Fruit fly (Drosophila melanogaster): ENCODE measurements around the gene CG13101.

The CG13101 gene

DNA sequence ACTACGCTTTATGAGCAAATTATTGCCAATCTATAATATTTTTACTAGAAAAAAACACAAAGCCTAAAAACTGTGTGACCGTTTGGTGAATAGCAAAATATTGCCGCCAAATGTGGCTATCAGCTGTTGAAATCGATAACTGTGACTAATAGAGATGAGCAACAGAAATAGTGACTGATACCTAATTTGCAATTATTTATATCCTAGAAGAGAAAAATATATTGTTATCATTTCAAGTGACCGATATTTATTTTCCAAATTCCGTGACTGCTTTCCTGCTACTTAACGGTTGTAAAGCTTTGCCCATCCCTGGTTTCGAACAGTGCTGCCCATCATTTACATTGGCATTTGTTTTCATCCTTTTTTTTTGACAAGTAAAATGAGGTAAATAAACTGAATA is 12.6 kb upstream of the CG13101 start, which contains the start of the genes alien and CG18661 (continued):
- TF ChIP-seq cas (GFP tag; IDR thresholded peaks at IDR 0.05), result peak; percentile 96
- peak; percentile 52 for TF ChIP-seq Sin3A (optimal IDR thresholded peaks at IDR 0.05)
- TF ChIP-seq CG34376 (GFP tag; optimal IDR thresholded peaks at IDR 0.05), result peak; percentile 4
- peak; percentile 64 for TF ChIP-seq CG16779 (GFP tag; IDR thresholded peaks at IDR 0.05)
- peak; percentile 97 for TF ChIP-seq pnt (GFP tag; optimal IDR thresholded peaks at IDR 0.05)
- TF ChIP-seq pum (GFP tag; optimal IDR thresholded peaks at IDR 0.05), result peak; percentile 95
- no peak for TF ChIP-seq bigmax (GFP tag; optimal IDR thresholded peaks at IDR 0.05)
- no peak for TF ChIP-seq Spps (tag; optimal IDR thresholded peaks at IDR 0.05)
- no peak for TF ChIP-seq sc (optimal IDR thresholded peaks at IDR 0.05)
- TF ChIP-seq sc (GFP tag; optimal IDR thresholded peaks at IDR 0.05), result no peak
- peak; percentile 74 for TF ChIP-seq CG31224 (GFP tag; IDR thresholded peaks at IDR 0.05)
- TF ChIP-seq Myb (GFP tag; optimal IDR thresholded peaks at IDR 0.05), result peak; percentile 99
- TF ChIP-seq D19B (GFP tag; optimal IDR thresholded peaks at IDR 0.05), result peak; percentile 43
- TF ChIP-seq Tbp (GFP tag; optimal IDR thresholded peaks at IDR 0.05), result no peak
- TF ChIP-seq amos (GFP tag; IDR thresholded peaks at IDR 0.05; ENCODE audit: partially characterized antibody), result peak; percentile 62
- TF ChIP-seq pan (optimal IDR thresholded peaks at IDR 0.05), result no peak
- peak in 1 of 2 experiments; percentile 83 for TF ChIP-seq pan (GFP tag; optimal IDR thresholded peaks at IDR 0.05 in 1 of 2, IDR thresholded peaks at IDR 0.05 in 1 of 2)
- TF ChIP-seq Lhr (GFP tag; optimal IDR thresholded peaks at IDR 0.05), result peak; percentile 87
- TF ChIP-seq CG11696 (GFP tag; IDR thresholded peaks at IDR 0.05), result peak; percentile 50; the same call in 1 of the 2 replicates
- TF ChIP-seq CG18599 (GFP tag; optimal IDR thresholded peaks at IDR 0.05), result peak; percentile 67
- TF ChIP-seq ash1 (GFP tag; optimal IDR thresholded peaks at IDR 0.05), result no peak
- peak; percentile 95 for TF ChIP-seq NfI (GFP tag; optimal IDR thresholded peaks at IDR 0.05)
- peak; percentile 54 for TF ChIP-seq CG7987 (GFP tag; optimal IDR thresholded peaks at IDR 0.05)
- peak; percentile 66 for TF ChIP-seq zen (tag; optimal IDR thresholded peaks at IDR 0.05)
- peak; percentile 78 for TF ChIP-seq CG10267 (tag; optimal IDR thresholded peaks at IDR 0.05)
- TF ChIP-seq CG10147 (GFP tag; optimal IDR thresholded peaks at IDR 0.05), result peak; percentile 58
- TF ChIP-seq CG11456 (GFP tag; IDR thresholded peaks at IDR 0.05), result peak; percentile 94
- peak; percentile 43; the same call in 1 of the 2 replicates for TF ChIP-seq inv (GFP tag; IDR thresholded peaks at IDR 0.05; ENCODE audit: partially characterized antibody)
- peak; percentile 32 for TF ChIP-seq cato (GFP tag; optimal IDR thresholded peaks at IDR 0.05; ENCODE audit: borderline replicate concordance)
- peak; percentile 91 for TF ChIP-seq lmd (GFP tag; IDR thresholded peaks at IDR 0.05)
- TF ChIP-seq ranshi (GFP tag; IDR thresholded peaks at IDR 0.05), result peak; percentile 98
- TF ChIP-seq Bgb (GFP tag; IDR thresholded peaks at IDR 0.05; ENCODE audit: partially characterized antibody), result peak; percentile 40; the same call in 1 of the 2 replicates
- TF ChIP-seq CG15269 (tag; optimal IDR thresholded peaks at IDR 0.05), result peak; percentile 50
- peak; percentile 99 for TF ChIP-seq sisA (GFP tag; IDR thresholded peaks at IDR 0.05)
- TF ChIP-seq CG17328 (GFP tag; IDR thresholded peaks at IDR 0.05), result peak; percentile 66; the same call in 1 of the 2 replicates
- peak; percentile 77 for TF ChIP-seq CG17912 (GFP tag; optimal IDR thresholded peaks at IDR 0.05)
- peak; percentile 72 for TF ChIP-seq PHDP (tag; optimal IDR thresholded peaks at IDR 0.05)
- TF ChIP-seq CG11695 (GFP tag; IDR thresholded peaks at IDR 0.05), result peak; percentile 89
- no peak for TF ChIP-seq h (optimal IDR thresholded peaks at IDR 0.05)
- TF ChIP-seq MESR4 (GFP tag; optimal IDR thresholded peaks at IDR 0.05), result peak; percentile 21
- peak; percentile 30 for TF ChIP-seq HHEX (GFP tag; optimal IDR thresholded peaks at IDR 0.05)
- peak; percentile 86 for TF ChIP-seq gcm2 (GFP tag; optimal IDR thresholded peaks at IDR 0.05)
- peak; percentile 55 for TF ChIP-seq Adf1 (GFP tag; IDR thresholded peaks at IDR 0.05)
- peak; percentile 94 for TF ChIP-seq HmgD (GFP tag; optimal IDR thresholded peaks at IDR 0.05)
- peak; percentile 88 for TF ChIP-seq ase (GFP tag; IDR thresholded peaks at IDR 0.05)
- TF ChIP-seq dm (GFP tag; optimal IDR thresholded peaks at IDR 0.05), result peak; percentile 88
- TF ChIP-seq scrt (GFP tag; optimal IDR thresholded peaks at IDR 0.05), result peak; percentile 33
- TF ChIP-seq jumu (GFP tag; optimal IDR thresholded peaks at IDR 0.05), result peak; percentile 94
- TF ChIP-seq CG11560 (tag; IDR thresholded peaks at IDR 0.05), result peak; percentile 67; the same call in 2 of the 3 replicates
- TF ChIP-seq sna (GFP tag; IDR thresholded peaks at IDR 0.05; ENCODE audit: partially characterized antibody), result 0 out of 2 replicates have a peak, but pooled peaks have one; percentile 14
- TF ChIP-seq ind (GFP tag; optimal IDR thresholded peaks at IDR 0.05), result peak; percentile 79
